Fruit fly (Drosophila melanogaster) whole organism, pupa: ENCODE measurements around the gene CG2233.

Source experiments
- CG10348 ChIP-seq: fragments of 200-800 bp; sonication (Bioruptor generic); IDR thresholded peaks from 2 replicates; pipeline ENCODE4 v1.3.6; 2022; ENCODE audit warnings: missing biosample characterization, missing genetic modification characterization
- CG12605 ChIP-seq: fragments of 200-800 bp; sonication (Bioruptor generic); IDR thresholded peaks from 2 replicates; pipeline ENCODE4 v1.3.6; 2022; ENCODE audit warnings: missing biosample characterization, missing genetic modification characterization
- CG13204 ChIP-seq: fragments of 200-800 bp; sonication (Bioruptor generic); optimal IDR thresholded peaks from 2 replicates; lab custom pipeline; 2018; ENCODE audit warnings: missing biosample characterization, mild to moderate bottlenecking, missing genetic modification characterization, moderate library complexity
- CG14655 ChIP-seq: fragments of 200-800 bp; sonication (Bioruptor generic); optimal IDR thresholded peaks from 3 replicates; lab custom pipeline; 2017; ENCODE audit warnings: mild to moderate bottlenecking, missing biosample characterization, missing genetic modification reagents, missing genetic modification characterization
- CG15710 ChIP-seq: fragments of 200-800 bp; sonication (Bioruptor generic); optimal IDR thresholded peaks from 2 replicates; lab custom pipeline; 2018; ENCODE audit warnings: missing biosample characterization, mild to moderate bottlenecking, missing genetic modification characterization, moderate library complexity
- CG17806 ChIP-seq: fragments of 200-800 bp; sonication (Bioruptor generic); optimal IDR thresholded peaks from 2 replicates; lab custom pipeline; 2018; ENCODE audit warnings: missing biosample characterization, mild to moderate bottlenecking, missing genetic modification characterization, moderate library complexity
- CG32121 ChIP-seq: fragments of 200-800 bp; sonication (Bioruptor generic); IDR thresholded peaks from 2 replicates; pipeline ENCODE4 v1.3.6; 2022; ENCODE audit warnings: missing biosample characterization, missing genetic modification characterization
- CG34367 ChIP-seq: fragments of 200-800 bp; sonication (Bioruptor generic); optimal IDR thresholded peaks from 2 replicates; lab custom pipeline; 2018; ENCODE audit warnings: missing biosample characterization, mild to moderate bottlenecking, missing genetic modification characterization
- CG4496 ChIP-seq: fragments of 200-800 bp; sonication (Bioruptor generic); IDR thresholded peaks from 3 replicates; pipeline ENCODE4 v1.3.6; 2022; ENCODE audit warnings: missing biosample characterization, missing genetic modification characterization
- CG8159 ChIP-seq: fragments of 200-800 bp; sonication (Bioruptor generic); optimal IDR thresholded peaks from 3 replicates; lab custom pipeline; 2018; ENCODE audit warnings: missing biosample characterization, mild to moderate bottlenecking, missing genetic modification characterization, moderate library complexity
- CG8301 ChIP-seq: fragments of 200-800 bp; sonication (Bioruptor generic); optimal IDR thresholded peaks from 2 replicates; lab custom pipeline; 2018; ENCODE audit warnings: missing biosample characterization, mild to moderate bottlenecking, missing genetic modification characterization
- CG9948 ChIP-seq: fragments of 200-800 bp; sonication (Bioruptor generic); optimal IDR thresholded peaks from 2 replicates; lab custom pipeline; 2018; ENCODE audit warnings: missing biosample characterization, mild to moderate bottlenecking, missing genetic modification characterization, moderate library complexity
- D1 ChIP-seq: fragments of 200-800 bp; sonication (Bioruptor generic); optimal IDR thresholded peaks from 2 replicates; lab custom pipeline; 2018; ENCODE audit warnings: missing biosample characterization, mild to moderate bottlenecking, missing genetic modification characterization, moderate library complexity
- EcR ChIP-seq: fragments of 200-800 bp; sonication (Bioruptor generic); optimal IDR thresholded peaks from 3 replicates; lab custom pipeline; 2019; ENCODE audit warnings: missing biosample characterization, missing genetic modification characterization, mild to moderate bottlenecking, moderate library complexity, missing genetic modification reagents
- Ets98B ChIP-seq: fragments of 200-800 bp; sonication (Bioruptor generic); IDR thresholded peaks from 2 replicates; pipeline ENCODE4 v1.3.6; 2022; ENCODE audit warnings: missing biosample characterization, missing genetic modification characterization
- Pif1A ChIP-seq: fragments of 200-800 bp; sonication (Bioruptor generic); optimal IDR thresholded peaks from 3 replicates; lab custom pipeline; 2016; ENCODE audit warnings: missing biosample characterization, missing genetic modification characterization
- Pif1B ChIP-seq: fragments of 200-800 bp; sonication (Bioruptor generic); optimal IDR thresholded peaks from 3 replicates; lab custom pipeline; 2016; ENCODE audit warnings: missing biosample characterization, missing genetic modification characterization
- Snoo ChIP-seq: fragments of 200-800 bp; sonication (Bioruptor generic); optimal IDR thresholded peaks from 3 replicates; lab custom pipeline; 2017; ENCODE audit warnings: missing biosample characterization, mild to moderate bottlenecking, missing genetic modification characterization, inconsistent platforms
- fd96Ca ChIP-seq: fragments of 200-800 bp; sonication (Bioruptor generic); IDR thresholded peaks from 3 replicates; pipeline ENCODE4 v1.3.6; 2022; ENCODE audit warnings: missing biosample characterization, missing genetic modification characterization
- gl ChIP-seq: fragments of 200-800 bp; sonication (Bioruptor generic); optimal IDR thresholded peaks from 2 replicates; lab custom pipeline; 2018; ENCODE audit warnings: missing biosample characterization, mild to moderate bottlenecking, missing genetic modification characterization
- rn ChIP-seq: fragments of 200-800 bp; sonication (Bioruptor generic); IDR thresholded peaks from 2 replicates; pipeline ENCODE4 v1.3.6; 2022; ENCODE audit warnings: missing biosample characterization, missing genetic modification characterization

The CG2233 gene

dm6 chrX:8057837-8058445 lies 20.6 kb upstream of the CG2233 start:
- TF ChIP-seq CG14655 (GFP tag; lab: Kevin White, UChicago) (no peak), Snoo (tag; lab: Kevin White, UChicago) (no peak), CG13204 (GFP tag; lab: Kevin White, UChicago) (no peak), Ets98B (peak; percentile 7; the same call in 1 of the 2 replicates), rn (GFP tag; lab: Robert Waterston, UW) (no peak), CG8301 (tag; lab: Kevin White, UChicago) (no peak), Pif1A (GFP tag; lab: Kevin White, UChicago) (no peak), CG4496 (GFP tag; lab: Robert Waterston, UW) (peak; percentile 6; the same call in 1 of the 3 replicates), CG15710 (tag; lab: Kevin White, UChicago) (no peak), CG9948 (no peak), CG10348 (no peak), gl (peak; percentile 6), CG32121 (GFP tag; lab: Robert Waterston, UW) (no peak), CG12605 (GFP tag; lab: Robert Waterston, UW) (peak; percentile 26), Pif1B (no peak), CG17806 (tag; lab: Kevin White, UChicago) (no peak), CG34367 (tag; lab: Kevin White, UChicago) (no peak), CG8159 (tag; lab: Kevin White, UChicago) (no peak), D1 (tag; lab: Kevin White, UChicago) (no peak)
- TF ChIP-seq, all 21 proteins: peak for 4

- peak; percentile 58; the same call in 1 of the 3 replicates for TF ChIP-seq CG4496 (GFP tag; lab: Robert Waterston, UW)
- no peak for TF ChIP-seq gl
- no peak for TF ChIP-seq EcR (GFP tag; lab: Kevin White, UChicago)
- TF ChIP-seq Pif1B = peak; percentile 42
- TF ChIP-seq rn (GFP tag; lab: Robert Waterston, UW) = peak; percentile 46; the same call in 1 of the 2 replicates
- peak; percentile 75 for TF ChIP-seq CG15710 (tag; lab: Kevin White, UChicago)
- peak; percentile 61 for TF ChIP-seq CG17806 (tag; lab: Kevin White, UChicago)
- peak; percentile 78 for TF ChIP-seq CG8301 (tag; lab: Kevin White, UChicago)
- TF ChIP-seq CG8159 (tag; lab: Kevin White, UChicago) = peak; percentile 80
- TF ChIP-seq CG12605 (GFP tag; lab: Robert Waterston, UW) = no peak
- peak; percentile 76 for TF ChIP-seq CG9948
- no peak for TF ChIP-seq CG10348
- TF ChIP-seq CG13204 (GFP tag; lab: Kevin White, UChicago) = no peak
- peak; percentile 60 for TF ChIP-seq Snoo (tag; lab: Kevin White, UChicago)
- TF ChIP-seq CG32121 (GFP tag; lab: Robert Waterston, UW) = peak; percentile 46; the same call in 1 of the 2 replicates
- peak; percentile 7; the same call in 1 of the 2 replicates for TF ChIP-seq Ets98B
- peak; percentile 69; the same call in 2 of the 3 replicates for TF ChIP-seq fd96Ca
- TF ChIP-seq Pif1A (GFP tag; lab: Kevin White, UChicago) = peak; percentile 59
- peak; percentile 87 for TF ChIP-seq CG14655 (GFP tag; lab: Kevin White, UChicago)
- TF ChIP-seq CG34367 (tag; lab: Kevin White, UChicago) = peak; percentile 56
Measured at dm6 chrX:8057299-8057730, 20.0 kb upstream of the CG2233 start.

- TF ChIP-seq fd96Ca (peak; percentile 54; the same call in 1 of the 3 replicates), CG8159 (tag; lab: Kevin White, UChicago) (no peak), CG13204 (GFP tag; lab: Kevin White, UChicago) (peak; percentile 18), EcR (GFP tag; lab: Kevin White, UChicago) (no peak), Pif1A (GFP tag; lab: Kevin White, UChicago) (no peak), CG12605 (GFP tag; lab: Robert Waterston, UW) (peak; percentile 31; the same call in 1 of the 2 replicates), gl (peak; percentile 36), CG32121 (GFP tag; lab: Robert Waterston, UW) (peak; percentile 37; the same call in 1 of the 2 replicates), Pif1B (peak; percentile 51), D1 (tag; lab: Kevin White, UChicago) (no peak), CG4496 (GFP tag; lab: Robert Waterston, UW) (peak; percentile 76), CG34367 (tag; lab: Kevin White, UChicago) (no peak), CG10348 (no peak), rn (GFP tag; lab: Robert Waterston, UW) (no peak), Snoo (tag; lab: Kevin White, UChicago) (peak; percentile 0), CG9948 (no peak), CG14655 (GFP tag; lab: Kevin White, UChicago) (no peak), CG8301 (tag; lab: Kevin White, UChicago) (no peak), CG17806 (tag; lab: Kevin White, UChicago) (no peak), CG15710 (tag; lab: Kevin White, UChicago) (peak; percentile 19), Ets98B (peak; percentile 46; the same call in 1 of the 2 replicates)
Measured at dm6 chrX:8056597-8057228, 19.4 kb upstream of the CG2233 start.

dm6 chrX:8056084-8056483 lies 18.8 kb upstream of the CG2233 start:
- TF ChIP-seq CG8159 (tag; lab: Kevin White, UChicago) (no peak), Ets98B (no peak), CG9948 (no peak), D1 (tag; lab: Kevin White, UChicago) (no peak), CG12605 (GFP tag; lab: Robert Waterston, UW) (no peak), CG10348 (no peak), CG34367 (tag; lab: Kevin White, UChicago) (no peak), Pif1A (GFP tag; lab: Kevin White, UChicago) (no peak), CG15710 (tag; lab: Kevin White, UChicago) (no peak), CG8301 (tag; lab: Kevin White, UChicago) (no peak), fd96Ca (no peak), CG14655 (GFP tag; lab: Kevin White, UChicago) (no peak), CG32121 (GFP tag; lab: Robert Waterston, UW) (no peak), CG17806 (tag; lab: Kevin White, UChicago) (no peak), EcR (GFP tag; lab: Kevin White, UChicago) (no peak), Pif1B (no peak), Snoo (tag; lab: Kevin White, UChicago) (no peak), CG13204 (GFP tag; lab: Kevin White, UChicago) (no peak), rn (GFP tag; lab: Robert Waterston, UW) (no peak)
